Fruit fly (Drosophila melanogaster): ENCODE measurements around the gene CG10194.

Gene CG10194

DNA sequence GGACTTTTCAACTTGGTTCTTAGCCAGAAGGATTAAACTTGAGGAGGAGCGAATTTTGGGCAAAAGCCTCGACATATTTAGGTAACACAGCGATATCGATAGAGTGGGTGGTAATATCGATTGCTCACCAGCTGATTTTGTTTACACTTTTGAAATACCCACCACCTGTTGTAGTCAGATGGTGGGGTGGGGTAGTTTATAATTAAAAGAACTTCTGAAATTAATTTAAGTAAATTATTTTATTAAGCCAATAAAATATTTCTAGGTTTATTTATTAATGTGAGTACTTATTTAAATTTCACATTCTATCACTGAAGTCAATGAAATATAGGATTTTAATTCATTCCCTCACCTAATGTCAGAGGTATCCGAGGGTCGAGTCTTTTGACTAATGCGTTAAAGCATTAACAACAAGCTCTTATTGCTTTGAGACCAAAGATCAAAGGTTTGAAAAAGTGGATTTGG, at the start of gene CG10194, which contains the start of gene CG18094:
CG10194 (minus strand) TSS at position 108 of the 465 bp plus-strand sequence.
CG18094 (plus strand) TSS at position 266 of the 465 bp plus-strand sequence.
- TF ChIP-seq CG17801 (GFP tag; optimal IDR thresholded peaks at IDR 0.05; ENCODE audit: partially characterized antibody) = peak; percentile 85

DNA sequence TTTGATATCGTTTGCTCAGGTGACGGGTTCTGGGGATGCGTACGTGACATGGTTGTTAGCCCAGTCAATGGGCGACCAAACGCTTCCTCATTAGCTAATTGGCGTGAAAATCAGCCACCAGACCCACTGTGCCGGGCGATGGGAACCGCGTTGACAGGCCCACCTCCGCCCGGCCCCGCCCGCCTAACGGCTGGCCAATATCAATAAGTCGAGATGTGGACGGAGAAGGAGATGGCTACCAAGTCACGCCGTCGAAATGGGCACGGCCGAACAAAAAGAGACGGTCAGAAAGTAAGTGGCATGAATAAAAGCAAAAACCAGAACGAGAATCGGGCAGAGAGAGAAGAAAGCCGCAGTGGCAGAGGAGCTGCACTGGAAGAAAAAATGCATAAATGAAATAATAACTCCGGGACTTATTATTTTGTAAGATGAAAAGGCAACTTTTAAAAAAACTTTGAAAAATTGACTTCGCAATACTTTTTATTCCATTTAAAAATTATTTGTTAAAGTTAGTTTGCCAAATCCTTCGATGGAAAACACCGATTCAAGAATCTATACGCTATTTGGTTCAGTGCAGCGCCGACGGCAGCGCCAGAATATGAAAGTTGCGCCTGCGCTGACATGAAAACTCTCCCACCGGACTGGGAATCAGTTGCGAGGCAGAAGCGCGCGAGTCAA, 48.0 kb upstream of the CG10194 start, which contains the start of gene CG13082:
CG13082 (plus strand) TSS at position 647 of the 678 bp plus-strand sequence.
- TF ChIP-seq CG17801 (GFP tag; optimal IDR thresholded peaks at IDR 0.05; ENCODE audit: partially characterized antibody) = no peak

DNA sequence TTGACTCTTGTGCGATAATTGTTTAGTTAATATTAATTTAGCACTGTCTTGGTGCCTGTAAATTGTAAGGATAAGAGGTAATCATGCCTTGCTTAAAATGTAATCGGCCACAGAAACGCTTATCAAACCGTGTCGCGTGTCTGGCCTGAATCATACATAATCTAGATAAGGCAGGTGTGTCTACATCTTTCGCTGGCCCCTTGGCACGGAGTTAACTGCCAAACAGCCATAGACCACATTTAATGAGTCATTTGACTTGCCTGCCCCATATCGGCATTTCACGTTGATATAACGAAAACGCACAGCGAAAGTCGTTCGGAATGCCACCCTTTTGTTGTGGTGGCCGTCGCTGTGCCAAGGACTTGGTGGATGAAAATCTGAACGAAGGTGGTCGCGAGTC, 45.3 kb upstream of the CG10194 start, which contains the start of gene CG31697:
CG31697 (plus strand) TSS at position 215 of the 400 bp plus-strand sequence.
- TF ChIP-seq CG17801 (GFP tag; optimal IDR thresholded peaks at IDR 0.05; ENCODE audit: partially characterized antibody) = no peak

DNA sequence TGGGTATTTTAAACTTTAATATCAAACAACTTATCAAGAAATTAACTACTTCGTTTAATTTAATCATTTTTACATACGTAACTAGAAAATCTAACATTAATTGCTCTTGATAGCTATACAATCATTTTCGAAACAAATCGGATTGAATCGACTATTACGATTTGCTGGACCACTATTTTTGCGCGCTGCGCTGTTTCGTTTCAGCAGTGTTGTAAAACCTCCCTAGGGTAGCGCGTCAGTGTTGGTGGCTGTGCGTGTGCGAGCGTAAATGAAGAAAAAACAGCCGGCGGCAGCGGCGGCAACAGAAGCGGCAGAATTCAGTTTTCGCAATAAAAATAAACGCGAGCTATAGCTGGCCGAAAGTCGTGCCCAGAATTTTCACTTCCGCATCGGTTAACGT, 43.3 kb upstream of the CG10194 start, which contains the start of gene CG33116:
CG33116 (plus strand) TSS at position 233 of the 400 bp plus-strand sequence.
- TF ChIP-seq CG17801 (GFP tag; optimal IDR thresholded peaks at IDR 0.05; ENCODE audit: partially characterized antibody) = peak; percentile 80

DNA sequence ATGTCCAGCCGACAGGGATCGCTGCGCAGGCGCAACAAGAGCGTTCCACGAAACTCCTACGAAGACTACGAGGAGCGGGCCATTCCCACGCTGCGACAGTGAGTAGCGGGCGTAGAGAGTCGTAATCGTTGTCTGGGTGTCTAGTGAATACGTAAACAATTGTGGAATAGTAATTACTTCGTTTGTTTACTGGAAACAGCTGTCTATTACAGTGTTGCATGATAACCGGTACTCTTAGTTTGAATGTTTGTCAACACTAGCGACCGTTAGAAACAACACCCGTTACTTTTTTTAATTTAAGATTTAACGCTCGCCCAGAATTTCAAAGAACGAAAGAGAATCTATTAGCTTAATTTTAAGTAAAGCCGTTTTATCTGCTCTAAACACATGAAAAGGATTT, 40.2 kb upstream of the CG10194 start, which contains the start of gene CG10165:
CG10165 (minus strand) TSS at position 214 of the 400 bp plus-strand sequence.
- TF ChIP-seq CG17801 (GFP tag; optimal IDR thresholded peaks at IDR 0.05; ENCODE audit: partially characterized antibody) = peak; percentile 20

DNA sequence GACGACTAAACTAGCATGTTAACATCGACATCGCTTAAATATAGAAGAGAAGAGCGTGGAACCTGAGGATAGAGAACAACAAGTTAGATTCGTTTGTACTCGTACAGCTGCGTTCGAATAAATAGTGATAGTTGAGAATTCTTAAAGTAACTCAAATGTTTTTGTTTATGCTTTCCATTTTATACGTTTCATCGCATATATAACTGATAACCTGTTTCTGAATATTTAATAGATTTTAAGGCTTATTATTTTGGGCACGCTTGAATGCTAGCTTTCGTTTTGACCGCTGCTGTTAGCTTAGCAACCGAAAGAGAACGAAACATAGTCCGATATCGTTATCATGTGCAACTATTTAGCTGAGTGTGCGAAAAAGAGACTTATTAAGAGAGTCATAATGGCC, 38.4 kb upstream of the CG10194 start:
- peak; percentile 99 for TF ChIP-seq CG17801 (GFP tag; optimal IDR thresholded peaks at IDR 0.05; ENCODE audit: partially characterized antibody)

DNA sequence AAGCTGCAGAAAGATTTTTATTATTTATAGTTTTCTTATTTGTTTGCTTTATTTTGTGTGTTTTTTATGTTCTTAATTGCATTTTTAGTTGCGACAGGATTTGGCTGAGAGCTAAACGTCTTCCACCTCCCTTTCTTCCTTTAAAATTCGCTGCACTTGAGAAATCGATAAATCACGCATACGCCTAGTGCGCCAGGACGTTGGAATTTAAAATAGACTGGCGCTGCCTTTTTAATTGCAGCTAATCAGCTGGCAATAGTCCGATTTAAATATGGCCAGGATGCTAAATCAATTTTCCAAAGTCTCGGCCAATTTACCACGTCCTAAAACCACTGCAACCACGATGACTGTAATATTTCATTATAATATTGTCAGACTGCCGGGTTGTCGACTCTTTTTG, 36.9 kb upstream of the CG10194 start:
- TF ChIP-seq CG17801 (GFP tag; optimal IDR thresholded peaks at IDR 0.05; ENCODE audit: partially characterized antibody) = no peak

DNA sequence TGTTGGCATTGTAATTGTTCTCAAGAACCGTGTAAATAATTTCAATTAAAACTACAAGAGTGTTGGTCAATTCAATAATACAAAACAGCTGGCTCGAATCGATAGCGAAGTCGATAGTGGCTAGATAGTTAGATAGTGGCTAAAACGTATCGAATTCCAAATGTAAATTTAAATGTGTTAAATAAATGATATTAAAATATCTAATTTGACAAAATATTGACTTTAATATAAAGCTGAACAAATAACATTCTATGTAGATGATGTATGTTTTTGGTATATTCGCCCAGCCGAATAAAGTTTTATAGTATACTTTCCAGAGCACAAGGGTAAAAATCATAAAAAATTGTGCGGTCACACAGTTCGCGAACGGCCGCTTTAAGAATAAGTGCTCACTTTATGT, 36.4 kb upstream of the CG10194 start, which contains the start of the genes Dpm1 and CG10137:
Dpm1 (minus strand) TSS at position 53 of the 400 bp plus-strand sequence.
CG10137 (plus strand) TSS at position 371 of the 400 bp plus-strand sequence.
- peak; percentile 57 for TF ChIP-seq CG17801 (GFP tag; optimal IDR thresholded peaks at IDR 0.05; ENCODE audit: partially characterized antibody)

DNA sequence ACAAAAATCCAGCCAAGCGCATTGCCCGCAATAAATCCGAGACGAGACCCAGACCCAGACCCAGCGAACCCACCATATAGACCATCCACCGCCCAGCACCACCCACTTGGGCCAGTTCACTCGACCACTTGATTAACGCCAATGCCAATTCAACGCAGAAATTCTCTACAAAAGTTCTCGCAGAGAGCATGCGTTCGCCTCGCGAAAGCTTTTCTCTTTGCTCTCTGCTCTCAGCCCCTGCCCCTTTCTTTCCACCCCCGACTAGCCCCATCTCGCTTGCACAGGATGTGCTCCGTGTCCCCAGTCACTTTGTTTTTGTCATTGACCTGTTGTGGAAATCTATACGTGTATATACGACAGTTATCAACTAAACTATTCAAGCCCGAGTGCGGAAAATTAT, 29.7 kb upstream of the CG10194 start:
- no peak for TF ChIP-seq CG17801 (GFP tag; optimal IDR thresholded peaks at IDR 0.05; ENCODE audit: partially characterized antibody)

DNA sequence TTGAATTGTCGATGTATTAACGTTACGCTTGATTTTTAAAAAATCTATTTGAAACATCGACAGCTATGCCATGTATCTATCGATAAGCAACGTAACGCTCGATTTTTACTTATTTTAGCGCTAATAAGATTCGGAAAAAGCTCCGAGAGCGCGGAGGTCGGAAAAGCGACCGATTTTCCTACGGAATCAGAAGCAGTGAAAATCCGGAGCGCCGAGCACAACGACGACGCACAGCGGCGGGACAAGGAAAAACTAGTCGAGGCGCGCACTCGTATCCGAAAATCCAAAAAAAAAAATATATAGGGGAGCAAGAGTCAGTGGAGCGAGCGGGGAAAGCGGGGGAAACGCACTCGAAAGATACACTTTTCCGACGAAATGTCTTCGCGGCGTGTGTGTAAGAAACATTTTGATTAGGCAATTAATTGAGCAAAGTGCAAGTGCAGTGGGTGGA, 28.8 kb upstream of the CG10194 start, which contains the start of gene CG10132:
CG10132 (plus strand) TSS at position 189 of the 451 bp plus-strand sequence.
- TF ChIP-seq CG17801 (GFP tag; optimal IDR thresholded peaks at IDR 0.05; ENCODE audit: partially characterized antibody) = no peak

DNA sequence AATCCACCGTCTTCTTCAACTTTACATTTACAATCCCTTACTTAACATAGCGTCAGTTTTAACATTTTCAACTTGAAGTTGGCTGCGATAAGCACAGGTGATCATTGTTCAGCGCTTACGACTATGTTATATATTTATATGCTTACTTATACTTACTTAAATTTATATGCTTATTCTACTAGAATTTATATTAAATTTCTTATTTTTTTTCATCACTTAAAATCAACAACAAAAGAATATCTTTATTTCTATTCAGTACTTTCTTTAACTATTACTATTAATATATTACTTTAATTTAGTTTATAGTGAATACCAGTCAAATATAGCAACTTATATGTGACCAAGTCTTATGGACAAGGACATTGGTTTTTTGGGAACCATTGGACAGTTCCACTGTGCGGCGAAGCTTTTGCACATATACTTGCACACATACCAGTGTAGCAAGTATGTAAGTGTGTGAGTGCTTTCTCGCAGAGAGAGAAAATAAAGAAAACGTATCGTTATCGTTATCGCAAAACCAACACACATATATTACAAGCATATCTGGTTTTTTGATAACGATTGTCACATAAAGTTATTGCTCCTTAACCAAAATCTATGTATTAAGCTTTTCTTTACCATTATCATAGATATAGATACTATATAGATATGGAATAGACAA, 27.4 kb upstream of the CG10194 start, which contains the start of gene Hasp:
Hasp (minus strand) TSS at position 51 of the 661 bp plus-strand sequence.
- TF ChIP-seq CG17801 (GFP tag; optimal IDR thresholded peaks at IDR 0.05; ENCODE audit: partially characterized antibody) = no peak

DNA sequence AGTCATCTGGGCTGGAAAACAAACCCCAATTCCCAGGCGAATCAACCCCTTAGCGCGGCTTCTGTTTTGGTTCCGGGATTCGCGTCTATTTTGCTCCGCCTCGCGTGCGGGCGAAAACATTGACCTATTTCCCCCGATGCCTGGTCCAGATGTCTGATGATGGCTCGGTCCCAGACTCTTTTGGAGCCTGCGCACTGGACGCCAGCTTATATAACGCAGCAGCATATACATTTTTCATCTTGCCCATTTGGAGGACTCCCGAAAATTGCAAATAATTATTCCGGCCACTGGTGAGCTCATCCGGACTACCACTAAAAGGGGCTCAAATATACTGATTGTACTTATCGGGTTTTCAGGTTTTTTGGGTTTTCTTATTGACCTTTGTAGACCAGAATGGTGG, 26.2 kb upstream of the CG10194 start:
- TF ChIP-seq CG17801 (GFP tag; optimal IDR thresholded peaks at IDR 0.05; ENCODE audit: partially characterized antibody) = no peak

DNA sequence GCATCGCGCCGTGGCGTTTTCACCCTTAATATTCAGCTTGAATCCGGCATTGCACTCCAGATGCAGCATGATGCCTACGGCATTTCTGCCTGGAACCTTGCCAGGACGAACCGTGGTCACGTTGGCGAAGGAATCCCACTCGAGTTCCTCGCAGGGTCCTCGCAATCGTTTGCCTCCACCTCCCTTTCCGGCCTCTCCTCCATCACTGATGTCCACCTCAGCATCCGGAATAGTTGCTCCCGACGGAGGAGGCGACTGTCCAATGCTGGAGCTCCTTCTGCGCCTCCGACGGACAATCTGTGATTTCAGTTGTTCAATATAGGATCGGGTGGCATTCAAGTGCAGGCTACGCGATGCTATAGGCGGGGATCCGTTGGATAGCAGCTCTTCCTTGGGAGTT, 22.3 kb upstream of the CG10194 start:
- TF ChIP-seq CG17801 (GFP tag; optimal IDR thresholded peaks at IDR 0.05; ENCODE audit: partially characterized antibody) = no peak

DNA sequence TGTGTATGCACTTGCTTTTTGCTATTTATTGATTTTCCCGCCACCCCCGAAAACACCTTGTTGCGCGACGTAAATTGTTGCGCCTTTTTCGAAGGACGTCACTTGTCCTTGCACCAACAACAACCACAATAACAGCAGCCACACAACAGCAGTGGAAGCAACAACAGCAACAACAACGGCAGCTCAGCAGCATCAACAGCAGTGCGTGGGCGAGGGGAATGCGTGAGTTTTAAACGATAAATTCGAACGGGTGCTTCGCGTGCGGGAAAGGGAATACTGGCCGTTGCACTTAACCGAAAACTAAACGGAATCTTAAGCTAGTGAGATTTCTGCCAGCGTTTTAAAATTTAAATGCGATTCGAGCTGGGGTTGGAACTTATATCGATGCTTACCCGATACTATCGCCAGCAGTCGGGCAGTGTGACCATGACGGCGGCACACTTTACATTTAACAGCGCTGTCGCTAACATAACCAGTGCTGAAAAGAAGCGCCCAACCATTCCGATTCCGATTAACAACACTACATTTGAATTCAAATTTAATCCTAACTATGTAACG, 18.5 kb upstream of the CG10194 start, which contains the start of gene cyst:
cyst (minus strand) TSS at position 404 of the 558 bp plus-strand sequence.
- no peak for TF ChIP-seq CG17801 (GFP tag; optimal IDR thresholded peaks at IDR 0.05; ENCODE audit: partially characterized antibody)

DNA sequence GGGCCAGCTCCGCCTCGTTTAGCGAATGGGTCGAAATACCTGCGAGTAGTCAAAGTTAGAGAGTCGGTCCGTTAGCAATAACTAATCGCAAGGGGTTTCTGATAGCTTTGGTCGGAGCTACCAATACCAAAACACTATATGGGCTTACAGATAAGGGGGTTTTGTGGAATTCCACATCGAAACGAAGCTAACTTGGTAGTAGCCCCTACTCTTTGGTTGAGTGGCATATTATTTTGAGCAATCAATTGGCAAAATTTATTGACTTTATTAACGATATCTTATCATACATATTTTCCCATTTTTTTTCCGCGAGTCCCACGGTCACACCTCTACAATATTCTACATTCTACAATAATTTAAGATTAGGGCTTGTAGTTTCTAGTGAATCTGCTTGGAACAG, 16.4 kb upstream of the CG10194 start:
- no peak for TF ChIP-seq CG17801 (GFP tag; optimal IDR thresholded peaks at IDR 0.05; ENCODE audit: partially characterized antibody)

Data from ovary, adult (tissue).